Fruit fly (Drosophila melanogaster) S2 (cell line): ENCODE data around the gene Mcr.

ENCODE experiments used
- CG8478 ChIP-seq: fragments of >200 bp; optimal IDR thresholded peaks from 2 replicates; lab custom pipeline; 2018
- CTCF ChIP-seq, 2 experiments: fragments of >200 bp; optimal IDR thresholded peaks; 2 replicates each; lab custom pipeline; 2018

DNA sequence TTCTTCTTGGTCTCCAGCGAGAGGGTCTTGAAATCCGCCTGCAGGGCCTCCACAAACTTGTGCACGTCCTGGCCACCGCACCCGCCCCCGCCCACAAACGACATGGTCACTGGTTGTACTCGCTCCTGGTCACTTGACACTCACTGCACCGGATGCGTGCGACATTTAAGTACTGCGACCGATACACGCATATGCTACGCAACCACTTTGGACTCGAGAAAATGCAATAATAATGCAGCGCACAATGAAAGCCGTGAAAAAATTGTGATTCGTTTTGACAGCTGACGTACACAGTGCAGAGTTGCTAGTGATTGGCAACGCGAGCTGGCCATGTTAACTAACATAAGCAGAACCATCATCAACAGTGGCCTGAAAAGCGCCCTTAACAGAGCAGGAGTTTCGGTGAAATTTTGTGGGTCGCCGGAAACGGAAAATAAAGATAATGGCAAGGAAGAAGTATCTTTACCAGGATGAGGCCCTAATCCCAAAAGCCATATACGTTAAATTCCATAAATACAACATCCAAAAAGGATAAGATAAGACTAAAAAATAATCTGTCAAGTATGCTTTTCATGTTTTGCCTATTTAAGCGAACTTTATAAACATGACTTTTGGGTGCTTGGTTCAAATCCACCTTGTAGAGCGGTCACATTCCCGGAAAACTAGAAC, 41.1 kb upstream of the Mcr start, which contains the start of the genes mon2 and CG8673:
- TF ChIP-seq CTCF (optimal IDR thresholded peaks at IDR 0.05; lab: Kevin White, UChicago): no peak
- TF ChIP-seq CG8478 (lab: Kevin White, UChicago): no peak
